Worm (Caenorhabditis elegans) whole organism, mixed stage, embryonic: ENCODE measurements around the gene srx-54.

Source experiments
- M03D4.4 ChIP-seq: sonication (generic microtip); optimal IDR thresholded peaks from 2 replicates; lab custom pipeline; 2017; ENCODE audit warnings: mild to moderate bottlenecking, missing genetic modification characterization, missing compliant biosample characterization
- cnd-1 ChIP-seq: fragments of 200-800 bp; sonication (Bioruptor generic); optimal IDR thresholded peaks from 2 replicates; lab custom pipeline; 2018; ENCODE audit warnings: mild to moderate bottlenecking, missing genetic modification characterization, missing compliant biosample characterization
- drap-1 ChIP-seq: fragments of 200-800 bp; sonication (Bioruptor generic); optimal IDR thresholded peaks from 3 replicates; lab custom pipeline; 2018; ENCODE audit warnings: mild to moderate bottlenecking, missing genetic modification characterization, missing compliant biosample characterization
- flh-1 ChIP-seq: fragments of 200-800 bp; sonication (Bioruptor generic); optimal IDR thresholded peaks from 2 replicates; lab custom pipeline; 2018; ENCODE audit warnings: mild to moderate bottlenecking, missing genetic modification characterization, moderate library complexity, missing compliant biosample characterization
- lin-13 ChIP-seq: fragments of 150-350 bp; optimal IDR thresholded peaks from 2 replicates; lab custom pipeline; 2014; ENCODE audit warnings: missing biosample characterization, missing genetic modification characterization
- lsy-2 ChIP-seq: fragments of 150-350 bp; optimal IDR thresholded peaks from 2 replicates; lab custom pipeline; 2014; ENCODE audit warnings: missing biosample characterization, missing genetic modification characterization
- nhr-12 ChIP-seq: fragments of 150-350 bp; optimal IDR thresholded peaks from 2 replicates; lab custom pipeline; 2014; ENCODE audit warnings: missing biosample characterization, missing genetic modification characterization
- nhr-237 ChIP-seq: fragments of 150-350 bp; optimal IDR thresholded peaks from 2 replicates; lab custom pipeline; 2014; ENCODE audit warnings: missing biosample characterization, missing genetic modification characterization
- snpc-4 ChIP-seq: fragments of 150-350 bp; optimal IDR thresholded peaks from 2 replicates; lab custom pipeline; 2014; ENCODE audit warnings: missing biosample characterization, missing genetic modification characterization
- sptf-1 ChIP-seq: sonication (generic microtip); optimal IDR thresholded peaks from 2 replicates; lab custom pipeline; 2017; ENCODE audit warnings: mild to moderate bottlenecking, missing genetic modification characterization, moderate library complexity, missing compliant biosample characterization
- tbx-8 ChIP-seq: fragments of 200-800 bp; sonication (Bioruptor generic); optimal IDR thresholded peaks from 2 replicates; lab custom pipeline; 2018; ENCODE audit warnings: mild to moderate bottlenecking, missing genetic modification characterization, moderate library complexity, missing compliant biosample characterization
- unc-62 ChIP-seq: fragments of 150-350 bp; optimal IDR thresholded peaks from 2 replicates; lab custom pipeline; 2014; ENCODE audit warnings: missing biosample characterization, missing genetic modification reagents, missing genetic modification characterization
- ztf-11 ChIP-seq: fragments of 150-350 bp; optimal IDR thresholded peaks from 2 replicates; lab custom pipeline; 2014; ENCODE audit warnings: missing biosample characterization, missing genetic modification characterization

DNA sequence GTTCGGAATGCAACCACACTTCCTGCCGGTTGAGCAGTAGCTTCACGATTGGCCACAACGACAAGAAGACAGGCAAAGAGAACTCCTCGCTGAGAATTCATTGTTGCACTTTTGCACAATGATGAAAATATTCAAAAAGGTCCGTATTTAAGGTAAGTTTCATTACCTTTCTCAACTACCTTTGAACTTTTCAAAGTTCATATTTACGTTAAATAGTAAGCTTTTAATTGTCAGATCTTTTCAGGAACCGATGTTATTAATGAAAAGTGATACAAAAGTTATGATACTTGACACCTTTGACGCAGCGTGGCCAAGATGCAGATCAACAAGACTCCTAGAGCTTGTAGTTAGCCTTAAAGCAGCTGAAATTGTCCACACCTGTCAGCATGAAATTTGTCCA is 46.3 kb downstream of the srx-54 start, which contains the start of gene F49H6.12:
- TF ChIP-seq unc-62 (GFP tag; lab: Kevin White, UChicago) (no peak), sptf-1 (tag; lab: Kevin White, UChicago) (no peak), nhr-12 (tag; lab: Kevin White, UChicago) (no peak), cnd-1 (tag; lab: Kevin White, UChicago) (no peak), tbx-8 (GFP tag; lab: Kevin White, UChicago) (no peak), flh-1 (GFP tag; lab: Kevin White, UChicago) (no peak), lin-13 (no peak), drap-1 (GFP tag; lab: Kevin White, UChicago) (no peak), snpc-4 (tag; lab: Kevin White, UChicago) (no peak), lsy-2 (tag; lab: Kevin White, UChicago) (no peak), M03D4.4 (tag; lab: Kevin White, UChicago) (no peak), nhr-237 (tag; lab: Kevin White, UChicago) (no peak), ztf-11 (tag; lab: Kevin White, UChicago) (no peak)
